Worm (Caenorhabditis elegans): Measurements from ENCODE around the gene mltn-1.

- TF ChIP-seq fos-1 (tag; optimal IDR thresholded peaks at IDR 0.05) (no peak), nhr-23 (tag; optimal IDR thresholded peaks at IDR 0.05) (no peak), unc-39 (tag; optimal IDR thresholded peaks at IDR 0.05) (no peak), sem-4 (tag; optimal IDR thresholded peaks at IDR 0.05) (no peak)
Observed at ce11 chrII:13148247-13148646, 3.2 kb upstream of the mltn-1 start.
